Worm (Caenorhabditis elegans): ENCODE measurements around the gene fbxb-17.
A peak's percentile ranks its signal among the peaks of the same experiment; 100 is the strongest.
"Not testable (repeated sequence)": the region's sequence is repeated elsewhere in the genome, so short reads cannot be mapped to it uniquely, and the experiment has no call there.

Gene fbxb-17

DNA sequence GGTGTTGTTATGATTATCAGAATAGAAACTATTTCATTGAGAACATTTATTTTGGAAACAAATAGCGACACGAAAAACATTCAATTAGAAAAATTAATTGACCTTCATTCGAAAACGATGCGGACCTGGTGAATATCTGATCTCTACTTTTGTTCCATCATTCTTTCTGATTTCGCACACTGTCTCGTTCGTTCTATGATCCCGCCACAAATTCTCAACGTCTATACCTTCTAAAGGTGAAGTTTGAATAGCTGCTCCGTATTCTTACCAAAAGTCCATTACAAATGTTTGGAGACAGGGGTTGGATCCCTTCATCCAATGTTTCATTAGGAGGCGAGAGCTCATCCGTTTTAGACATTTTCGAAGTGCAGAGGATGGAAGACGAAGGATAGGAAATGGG, 24.4 kb upstream of the fbxb-17 start, which contains the start of gene fbxb-16:
fbxb-16 (minus strand) TSS at position 101 of the 400 bp plus-strand sequence.
- TF ChIP-seq tab-1 (GFP tag; IDR thresholded peaks at IDR 0.05) = no peak
- TF ChIP-seq med-1 (GFP tag; optimal IDR thresholded peaks at IDR 0.05; ENCODE audit: insufficient read depth) = no peak
- TF ChIP-seq ztf-29 (GFP tag; IDR thresholded peaks at IDR 0.05) = no peak
- no peak for TF ChIP-seq ztf-23 (GFP tag; IDR thresholded peaks at IDR 0.05)
- no peak for TF ChIP-seq T22C8.4 (GFP tag; IDR thresholded peaks at IDR 0.05)
- no peak for TF ChIP-seq ref-1 (GFP tag; conservative IDR thresholded peaks at IDR 0.05)
- TF ChIP-seq cog-1 (tag; optimal IDR thresholded peaks at IDR 0.05) = no peak
- TF ChIP-seq klf-2 (GFP tag; conservative IDR thresholded peaks at IDR 0.05) = no peak
- no peak for TF ChIP-seq flt-1 (GFP tag; IDR thresholded peaks at IDR 0.05)

DNA sequence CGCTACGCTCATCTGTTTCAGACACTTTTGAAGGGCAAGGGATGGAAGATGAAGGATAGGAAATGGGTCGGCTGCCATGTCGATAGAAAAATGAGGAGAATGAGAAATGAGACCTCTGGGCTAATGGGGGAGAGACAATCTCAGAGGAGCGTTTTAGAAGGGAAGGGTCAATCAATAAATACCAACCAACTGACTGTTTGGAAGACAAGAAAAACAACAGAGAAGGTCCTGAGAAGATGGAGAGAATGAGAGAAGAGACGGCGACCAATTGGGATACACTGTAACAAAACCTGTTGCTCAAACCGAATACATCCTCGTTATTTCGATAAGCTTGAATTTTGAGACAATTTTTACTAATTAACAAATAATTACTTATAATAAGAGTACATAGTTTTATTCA, 22.8 kb upstream of the fbxb-17 start, which contains the start of gene fbxb-15:
fbxb-15 (minus strand) TSS at position 101 of the 400 bp plus-strand sequence.
- TF ChIP-seq T22C8.4 (GFP tag; IDR thresholded peaks at IDR 0.05) (no peak), cog-1 (tag; optimal IDR thresholded peaks at IDR 0.05) (no peak)

DNA sequence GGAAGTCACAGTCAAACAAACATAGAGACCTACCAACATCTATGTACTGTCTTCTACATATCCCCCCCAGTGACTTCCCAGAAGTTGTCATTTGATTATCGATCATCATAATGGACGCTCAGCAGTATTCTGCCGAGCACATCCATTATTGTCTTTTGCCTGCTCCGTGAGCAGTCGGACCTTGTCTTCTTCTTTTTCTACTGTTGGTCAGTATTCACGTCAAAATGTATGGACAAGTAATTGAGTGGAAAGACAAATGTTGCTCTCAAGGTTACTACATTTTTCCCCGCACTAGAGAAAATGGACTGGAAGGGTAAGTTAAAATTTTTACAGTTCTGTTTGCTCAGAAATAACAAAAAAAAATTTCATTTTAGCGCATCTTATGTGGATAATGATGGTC, 21.3 kb upstream of the fbxb-17 start, which contains the start of gene btb-12:
btb-12 (plus strand) TSS at position 301 of the 400 bp plus-strand sequence.
- TF ChIP-seq ztf-23 (GFP tag; IDR thresholded peaks at IDR 0.05) (no peak), flt-1 (GFP tag; IDR thresholded peaks at IDR 0.05) (no peak), T22C8.4 (GFP tag; IDR thresholded peaks at IDR 0.05) (no peak), tab-1 (GFP tag; IDR thresholded peaks at IDR 0.05) (no peak), cog-1 (tag; optimal IDR thresholded peaks at IDR 0.05) (no peak), klf-2 (GFP tag; conservative IDR thresholded peaks at IDR 0.05) (no peak), med-1 (GFP tag; optimal IDR thresholded peaks at IDR 0.05; ENCODE audit: insufficient read depth) (no peak), ref-1 (GFP tag; conservative IDR thresholded peaks at IDR 0.05) (no peak), ztf-29 (GFP tag; IDR thresholded peaks at IDR 0.05) (no peak)

DNA sequence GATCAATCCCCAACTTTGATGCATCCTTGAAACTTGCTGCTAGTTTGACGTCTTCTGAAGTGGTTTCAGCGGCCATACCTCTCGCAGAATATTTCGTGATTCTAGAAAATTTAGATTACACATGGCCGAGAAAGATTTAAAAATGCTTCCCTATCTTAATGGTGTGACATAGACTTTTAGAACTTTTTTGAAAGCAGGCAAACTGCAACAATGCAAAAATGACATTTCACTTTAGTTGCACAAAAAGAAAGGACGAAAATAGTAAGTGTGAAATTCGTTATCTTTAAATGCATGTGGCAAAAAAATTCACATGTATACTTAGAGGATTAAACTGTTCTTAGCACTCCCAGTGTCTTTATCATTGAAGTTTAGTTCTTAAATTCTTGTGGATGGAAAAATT, 19.0 kb upstream of the fbxb-17 start, which contains the start of gene ZC204.12:
ZC204.12 (minus strand) TSS at position 101 of the 400 bp plus-strand sequence.
- TF ChIP-seq klf-2 (GFP tag; conservative IDR thresholded peaks at IDR 0.05) (no peak), ref-1 (GFP tag; conservative IDR thresholded peaks at IDR 0.05) (no peak), T22C8.4 (GFP tag; IDR thresholded peaks at IDR 0.05) (no peak), cog-1 (tag; optimal IDR thresholded peaks at IDR 0.05) (no peak), med-1 (GFP tag; optimal IDR thresholded peaks at IDR 0.05; ENCODE audit: insufficient read depth) (no peak), ztf-29 (GFP tag; IDR thresholded peaks at IDR 0.05) (no peak), tab-1 (GFP tag; IDR thresholded peaks at IDR 0.05) (no peak)

DNA sequence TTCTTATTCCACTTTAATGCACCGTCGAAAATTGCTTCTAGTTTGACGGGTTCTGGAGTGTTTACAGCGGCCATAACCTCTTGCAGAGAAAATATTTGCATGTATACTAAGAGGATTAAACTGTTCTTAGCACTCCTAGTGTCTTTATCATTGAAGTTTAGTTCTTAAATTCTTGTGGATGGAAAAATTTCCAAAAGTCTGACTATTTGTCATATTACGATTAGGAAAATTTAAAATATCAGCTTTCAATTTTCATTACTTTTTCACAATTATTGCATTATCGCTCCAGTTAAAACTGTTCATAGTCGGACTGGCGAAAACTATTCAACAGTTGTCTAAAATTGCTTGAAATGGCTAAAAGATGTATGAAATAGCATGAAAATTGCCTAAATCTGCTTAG, 15.3 kb upstream of the fbxb-17 start, which contains the start of gene ZC204.13:
ZC204.13 (minus strand) TSS at position 101 of the 400 bp plus-strand sequence.
- not testable (repeated sequence) for TF ChIP-seq med-1 (GFP tag; optimal IDR thresholded peaks at IDR 0.05; ENCODE audit: insufficient read depth); tab-1 (GFP tag; IDR thresholded peaks at IDR 0.05); flt-1 (GFP tag; IDR thresholded peaks at IDR 0.05)

DNA sequence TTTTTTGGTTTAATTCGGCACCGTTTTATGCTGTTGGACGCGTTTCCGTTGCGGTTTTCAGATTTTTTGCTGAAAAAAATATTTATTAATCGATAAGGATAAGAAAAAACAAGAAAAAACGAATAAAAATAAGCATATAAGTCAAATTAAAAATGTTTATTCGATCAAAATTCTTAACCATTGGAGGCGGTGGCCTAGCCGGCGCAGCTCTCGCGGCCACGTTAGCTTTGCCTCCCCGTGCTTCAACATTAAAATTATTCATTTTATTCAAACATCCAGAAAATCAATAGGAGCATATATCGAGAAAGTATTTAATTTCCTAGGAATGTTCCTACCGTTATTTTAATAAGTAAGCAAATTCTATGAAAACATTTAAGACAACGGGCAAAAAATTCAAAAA, 13.3 kb upstream of the fbxb-17 start, which contains the start of gene ZC204.14:
ZC204.14 (minus strand) TSS at position 69 of the 400 bp plus-strand sequence.
- TF ChIP-seq T22C8.4 (GFP tag; IDR thresholded peaks at IDR 0.05) = no peak
- TF ChIP-seq flt-1 (GFP tag; IDR thresholded peaks at IDR 0.05) = no peak
- TF ChIP-seq ztf-23 (GFP tag; IDR thresholded peaks at IDR 0.05) = no peak
- TF ChIP-seq klf-2 (GFP tag; conservative IDR thresholded peaks at IDR 0.05) = no peak
- no peak for TF ChIP-seq med-1 (GFP tag; optimal IDR thresholded peaks at IDR 0.05; ENCODE audit: insufficient read depth)
- TF ChIP-seq ztf-29 (GFP tag; IDR thresholded peaks at IDR 0.05) = no peak
- no peak for TF ChIP-seq ref-1 (GFP tag; conservative IDR thresholded peaks at IDR 0.05)
- no peak for TF ChIP-seq tab-1 (GFP tag; IDR thresholded peaks at IDR 0.05)

DNA sequence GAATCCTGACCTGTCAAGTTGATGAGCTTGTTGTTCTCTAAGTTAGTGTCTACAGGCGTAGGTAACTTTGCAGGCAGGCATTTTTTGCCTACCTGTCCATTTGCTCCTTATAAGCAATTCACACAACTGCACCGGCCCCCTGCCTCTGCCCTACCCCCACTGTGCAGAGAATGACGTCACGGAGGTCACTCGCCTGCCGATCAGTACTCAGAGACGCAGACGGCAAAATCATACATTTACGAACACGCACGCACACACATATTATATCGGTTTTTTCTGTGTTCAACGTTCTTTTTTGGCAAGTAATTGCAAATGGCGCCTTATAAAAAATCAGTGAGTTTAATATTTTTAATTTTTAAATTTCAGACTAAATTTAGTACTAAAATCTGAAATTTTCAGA, 12.7 kb upstream of the fbxb-17 start, which contains the start of gene duxl-1:
duxl-1 (plus strand) TSS at position 184 of the 400 bp plus-strand sequence.
- TF ChIP-seq cog-1 (tag; optimal IDR thresholded peaks at IDR 0.05) = no peak
- TF ChIP-seq ref-1 (GFP tag; conservative IDR thresholded peaks at IDR 0.05) = 0 out of 2 replicates have a peak, but pooled peaks have one; percentile 17
- no peak for TF ChIP-seq ztf-23 (GFP tag; IDR thresholded peaks at IDR 0.05)
- no peak for TF ChIP-seq klf-2 (GFP tag; conservative IDR thresholded peaks at IDR 0.05)
- no peak for TF ChIP-seq tab-1 (GFP tag; IDR thresholded peaks at IDR 0.05)
- TF ChIP-seq T22C8.4 (GFP tag; IDR thresholded peaks at IDR 0.05) = no peak

DNA sequence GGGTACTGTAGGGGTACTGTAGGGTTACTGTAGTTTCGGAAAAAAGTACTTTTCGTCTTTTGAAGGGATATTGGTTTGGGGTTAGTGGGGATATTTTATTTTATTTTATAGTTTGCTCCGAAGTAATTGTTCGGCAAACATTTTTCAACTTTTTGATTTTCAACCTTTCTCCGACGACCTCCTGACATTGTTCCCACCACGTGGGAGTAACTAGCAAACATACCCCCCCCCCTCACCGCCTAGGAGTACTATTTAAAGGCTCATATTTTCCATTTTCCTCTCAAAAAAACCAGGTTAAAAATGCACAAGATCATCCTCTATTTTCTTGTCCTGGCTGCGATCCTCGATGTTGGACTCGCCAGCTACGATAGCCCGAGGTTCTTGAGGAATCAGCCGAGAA, 10.2 kb upstream of the fbxb-17 start, which contains the start of gene srlf-29:
srlf-29 (plus strand) TSS at position 301 of the 400 bp plus-strand sequence.
- TF ChIP-seq klf-2 (GFP tag; conservative IDR thresholded peaks at IDR 0.05) = no peak
- TF ChIP-seq tab-1 (GFP tag; IDR thresholded peaks at IDR 0.05) = no peak
- TF ChIP-seq med-1 (GFP tag; optimal IDR thresholded peaks at IDR 0.05; ENCODE audit: insufficient read depth) = no peak
- TF ChIP-seq flt-1 (GFP tag; IDR thresholded peaks at IDR 0.05) = no peak
- no peak for TF ChIP-seq ztf-29 (GFP tag; IDR thresholded peaks at IDR 0.05)
- TF ChIP-seq ref-1 (GFP tag; conservative IDR thresholded peaks at IDR 0.05) = no peak
- no peak for TF ChIP-seq ztf-23 (GFP tag; IDR thresholded peaks at IDR 0.05)
- no peak for TF ChIP-seq cog-1 (tag; optimal IDR thresholded peaks at IDR 0.05)
- no peak for TF ChIP-seq T22C8.4 (GFP tag; IDR thresholded peaks at IDR 0.05)

DNA sequence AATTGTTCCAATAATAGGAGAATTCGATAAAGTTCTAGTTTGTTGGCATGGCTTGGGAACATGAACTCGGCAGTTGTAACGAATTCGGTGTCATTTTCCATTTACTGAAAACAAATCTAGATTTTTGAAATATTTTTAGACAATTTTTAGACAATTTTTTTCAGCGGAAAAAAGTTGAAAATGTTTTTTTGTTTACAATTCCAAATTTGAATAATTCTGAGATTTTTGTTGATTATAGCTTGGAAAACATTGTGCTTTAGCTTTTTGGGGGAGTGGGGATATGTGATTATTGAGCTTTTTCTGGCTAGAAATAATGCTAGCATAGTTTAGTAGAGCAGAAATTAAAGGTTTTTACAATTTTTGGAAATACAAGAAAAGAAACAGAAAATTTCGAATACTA, 7.3 kb upstream of the fbxb-17 start, which contains the start of gene srw-97:
srw-97 (minus strand) TSS at position 101 of the 400 bp plus-strand sequence.
- TF ChIP-seq cog-1 (tag; optimal IDR thresholded peaks at IDR 0.05) (no peak), ztf-29 (GFP tag; IDR thresholded peaks at IDR 0.05) (no peak), klf-2 (GFP tag; conservative IDR thresholded peaks at IDR 0.05) (no peak), T22C8.4 (GFP tag; IDR thresholded peaks at IDR 0.05) (no peak), tab-1 (GFP tag; IDR thresholded peaks at IDR 0.05) (no peak), ztf-23 (GFP tag; IDR thresholded peaks at IDR 0.05) (no peak), flt-1 (GFP tag; IDR thresholded peaks at IDR 0.05) (no peak), med-1 (GFP tag; optimal IDR thresholded peaks at IDR 0.05; ENCODE audit: insufficient read depth) (no peak), ref-1 (GFP tag; conservative IDR thresholded peaks at IDR 0.05) (no peak)

DNA sequence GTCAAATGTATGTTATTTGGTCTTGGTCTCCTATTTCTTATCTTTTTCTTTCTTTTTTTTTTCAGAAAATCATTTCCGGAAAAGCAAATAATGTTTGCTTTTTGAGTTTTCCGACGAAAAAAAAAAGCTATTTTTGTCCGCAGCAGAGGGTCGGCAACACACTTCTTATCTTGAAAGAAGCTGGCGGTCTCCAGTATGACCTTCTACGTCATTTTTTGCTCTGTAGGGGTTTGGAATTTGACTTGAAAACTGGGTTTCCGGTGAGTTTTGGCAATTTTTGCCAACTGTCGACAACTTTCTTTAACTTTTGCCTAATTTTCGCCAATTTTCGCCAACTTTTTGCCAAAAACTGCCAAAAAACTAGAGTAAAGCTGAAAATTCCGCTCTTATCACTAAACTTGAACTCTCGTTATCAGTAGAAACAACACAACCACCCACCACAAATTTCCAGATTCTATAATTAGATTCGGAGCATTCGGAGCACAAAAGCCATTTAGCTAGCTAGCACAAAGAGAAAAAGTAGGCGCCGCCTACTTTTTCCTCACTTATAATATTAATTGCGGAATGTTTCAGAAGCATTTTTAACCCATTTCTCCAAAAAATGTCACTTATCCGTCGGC, 5.8 kb upstream of the fbxb-17 start, which contains the start of gene nhx-6:
nhx-6 (plus strand) TSS at position 570 of the 620 bp plus-strand sequence.
- no peak for TF ChIP-seq klf-2 (GFP tag; conservative IDR thresholded peaks at IDR 0.05)
- TF ChIP-seq ztf-29 (GFP tag; IDR thresholded peaks at IDR 0.05) = no peak
- no peak for TF ChIP-seq tab-1 (GFP tag; IDR thresholded peaks at IDR 0.05)
- TF ChIP-seq T22C8.4 (GFP tag; IDR thresholded peaks at IDR 0.05) = no peak
- no peak for TF ChIP-seq ref-1 (GFP tag; conservative IDR thresholded peaks at IDR 0.05)
- no peak for TF ChIP-seq flt-1 (GFP tag; IDR thresholded peaks at IDR 0.05)
- no peak for TF ChIP-seq cog-1 (tag; optimal IDR thresholded peaks at IDR 0.05)
- TF ChIP-seq med-1 (GFP tag; optimal IDR thresholded peaks at IDR 0.05; ENCODE audit: insufficient read depth) = no peak
- TF ChIP-seq ztf-23 (GFP tag; IDR thresholded peaks at IDR 0.05) = no peak
